Fruit fly (Drosophila melanogaster) whole organism, prepupa: ENCODE measurements around the gene ZnT86D.

Source experiments
- Blimp-1 ChIP-seq: fragments of 200-800 bp; sonication (Bioruptor generic); optimal IDR thresholded peaks from 3 replicates; lab custom pipeline; 2017; ENCODE audit warnings: missing biosample characterization, missing genetic modification characterization, mild to moderate bottlenecking, moderate library complexity, missing genetic modification reagents
- CG11294 ChIP-seq: fragments of 200-800 bp; sonication (Bioruptor generic); IDR thresholded peaks from 2 replicates; pipeline ENCODE4 v1.3.6; 2022; ENCODE audit warnings: missing biosample characterization, missing genetic modification characterization
- CG11902 ChIP-seq: fragments of 200-800 bp; sonication (Bioruptor generic); optimal IDR thresholded peaks from 3 replicates; lab custom pipeline; 2016; ENCODE audit warnings: missing biosample characterization, missing genetic modification characterization
- CG1621 ChIP-seq: fragments of 200-800 bp; sonication (Bioruptor generic); optimal IDR thresholded peaks from 3 replicates; lab custom pipeline; 2018; ENCODE audit warnings: missing biosample characterization, mild to moderate bottlenecking, missing genetic modification characterization
- CG31627 ChIP-seq: fragments of 200-800 bp; sonication (Bioruptor generic); optimal IDR thresholded peaks from 3 replicates; lab custom pipeline; 2016; ENCODE audit warnings: missing biosample characterization, missing genetic modification characterization
- CG32006 ChIP-seq: fragments of 200-800 bp; sonication (Bioruptor generic); optimal IDR thresholded peaks from 3 replicates; lab custom pipeline; 2017; ENCODE audit warnings: missing biosample characterization, mild to moderate bottlenecking, missing genetic modification characterization
- CG34406 ChIP-seq: fragments of 200-800 bp; sonication (Bioruptor generic); optimal IDR thresholded peaks from 3 replicates; lab custom pipeline; 2016; ENCODE audit warnings: missing biosample characterization, missing genetic modification characterization
- CG3919 ChIP-seq: fragments of 200-800 bp; sonication (Bioruptor generic); optimal IDR thresholded peaks from 3 replicates; lab custom pipeline; 2016; ENCODE audit warnings: missing biosample characterization, missing genetic modification characterization
- CG4318 ChIP-seq: fragments of 200-800 bp; sonication (Bioruptor generic); optimal IDR thresholded peaks from 3 replicates; lab custom pipeline; 2017; ENCODE audit warnings: missing biosample characterization, mild to moderate bottlenecking, missing genetic modification characterization
- CG6163 ChIP-seq: fragments of 200-800 bp; sonication (Bioruptor generic); IDR thresholded peaks from 3 replicates; pipeline ENCODE4 v1.3.6; 2022; ENCODE audit warnings: missing biosample characterization, missing genetic modification characterization
- CG6276 ChIP-seq: fragments of 200-800 bp; sonication (Bioruptor generic); optimal IDR thresholded peaks from 2 replicates; lab custom pipeline; 2017; ENCODE audit warnings: missing biosample characterization, mild to moderate bottlenecking, missing genetic modification characterization
- CG6792 ChIP-seq: fragments of 200-800 bp; sonication (Bioruptor generic); optimal IDR thresholded peaks from 3 replicates; lab custom pipeline; 2016; ENCODE audit warnings: missing biosample characterization, missing genetic modification characterization
- CG6854 ChIP-seq: fragments of 200-800 bp; sonication (Bioruptor generic); optimal IDR thresholded peaks from 2 replicates; lab custom pipeline; 2017; ENCODE audit warnings: missing biosample characterization, mild to moderate bottlenecking, missing genetic modification characterization
- CG8119 ChIP-seq: fragments of 200-800 bp; sonication (Bioruptor generic); IDR thresholded peaks from 3 replicates; pipeline ENCODE4 v1.3.6; 2022; ENCODE audit warnings: missing biosample characterization, missing genetic modification characterization
- CG8319 ChIP-seq: fragments of 200-800 bp; sonication (Bioruptor generic); optimal IDR thresholded peaks from 3 replicates; lab custom pipeline; 2016; ENCODE audit warnings: missing biosample characterization, missing genetic modification characterization
- CG9139 ChIP-seq: fragments of 200-800 bp; sonication (Bioruptor generic); optimal IDR thresholded peaks from 3 replicates; lab custom pipeline; 2017; ENCODE audit warnings: missing biosample characterization, mild to moderate bottlenecking, missing genetic modification characterization
- Gug ChIP-seq: fragments of 200-800 bp; sonication (Bioruptor generic); IDR thresholded peaks from 2 replicates; pipeline ENCODE4 v1.3.6; 2022; ENCODE audit warnings: missing biosample characterization, missing genetic modification characterization
- Lpt ChIP-seq: fragments of 200-800 bp; sonication (Bioruptor generic); optimal IDR thresholded peaks from 3 replicates; lab custom pipeline; 2016; ENCODE audit warnings: missing biosample characterization, missing genetic modification characterization
- Met ChIP-seq: fragments of 200-800 bp; sonication (Bioruptor generic); optimal IDR thresholded peaks from 3 replicates; lab custom pipeline; 2016; ENCODE audit warnings: missing biosample characterization, missing genetic modification characterization
- OdsH ChIP-seq: fragments of 200-800 bp; sonication (Bioruptor generic); optimal IDR thresholded peaks from 3 replicates; lab custom pipeline; 2016; ENCODE audit warnings: missing biosample characterization, missing genetic modification characterization
- achi ChIP-seq: fragments of 200-800 bp; sonication (Bioruptor generic); optimal IDR thresholded peaks from 3 replicates; lab custom pipeline; 2016; ENCODE audit warnings: missing biosample characterization, missing genetic modification characterization
- acj6 ChIP-seq: fragments of 200-800 bp; sonication (Bioruptor generic); optimal IDR thresholded peaks from 3 replicates; lab custom pipeline; 2016; ENCODE audit warnings: missing biosample characterization, missing genetic modification characterization
- cyc ChIP-seq: fragments of 200-800 bp; sonication (Bioruptor generic); optimal IDR thresholded peaks from 3 replicates; lab custom pipeline; 2016; ENCODE audit warnings: missing biosample characterization, missing genetic modification characterization
- dsx ChIP-seq: fragments of 200-800 bp; optimal IDR thresholded peaks from 3 replicates; lab custom pipeline; 2019; ENCODE audit warnings: missing biosample characterization, mild to moderate bottlenecking, missing genetic modification characterization, moderate library complexity; ENCODE audit not compliant: poor library complexity, severe bottlenecking
- fd59A ChIP-seq: fragments of 200-800 bp; sonication (Bioruptor generic); optimal IDR thresholded peaks from 2 replicates; lab custom pipeline; 2017; ENCODE audit warnings: missing biosample characterization, mild to moderate bottlenecking, missing genetic modification characterization, missing genetic modification reagents
- fd85E ChIP-seq: fragments of 200-800 bp; sonication (Bioruptor generic); optimal IDR thresholded peaks from 3 replicates; lab custom pipeline; 2016; ENCODE audit warnings: missing biosample characterization, missing genetic modification characterization
- lz ChIP-seq: fragments of 200-800 bp; sonication (Bioruptor generic); optimal IDR thresholded peaks from 3 replicates; lab custom pipeline; 2016; ENCODE audit warnings: missing biosample characterization, missing genetic modification characterization
- net ChIP-seq: fragments of 200-800 bp; sonication (Bioruptor generic); optimal IDR thresholded peaks from 3 replicates; lab custom pipeline; 2016; ENCODE audit warnings: missing biosample characterization, missing genetic modification characterization
- salr ChIP-seq, 2 experiments: fragments of 200-800 bp; sonication (Bioruptor generic); optimal IDR thresholded peaks; 3 replicates each; lab custom pipeline; 2016 to 2018; ENCODE audit warnings: missing biosample characterization in 2 of 2, missing genetic modification characterization in 2 of 2, mild to moderate bottlenecking in 1 of 2
- spab ChIP-seq: fragments of 200-800 bp; sonication (Bioruptor generic); optimal IDR thresholded peaks from 2 replicates; lab custom pipeline; 2017; ENCODE audit warnings: missing biosample characterization, mild to moderate bottlenecking, missing genetic modification characterization, missing genetic modification reagents
- svp ChIP-seq: fragments of 200-800 bp; sonication (Bioruptor generic); peaks from one replicate; lab custom pipeline; 2016; ENCODE audit warnings: missing biosample characterization, missing genetic modification characterization
- vri ChIP-seq: fragments of 200-800 bp; sonication (Bioruptor generic); optimal IDR thresholded peaks from 3 replicates; lab custom pipeline; 2016; ENCODE audit warnings: missing biosample characterization, mild to moderate bottlenecking, missing genetic modification characterization

ZnT86D gene

DNA sequence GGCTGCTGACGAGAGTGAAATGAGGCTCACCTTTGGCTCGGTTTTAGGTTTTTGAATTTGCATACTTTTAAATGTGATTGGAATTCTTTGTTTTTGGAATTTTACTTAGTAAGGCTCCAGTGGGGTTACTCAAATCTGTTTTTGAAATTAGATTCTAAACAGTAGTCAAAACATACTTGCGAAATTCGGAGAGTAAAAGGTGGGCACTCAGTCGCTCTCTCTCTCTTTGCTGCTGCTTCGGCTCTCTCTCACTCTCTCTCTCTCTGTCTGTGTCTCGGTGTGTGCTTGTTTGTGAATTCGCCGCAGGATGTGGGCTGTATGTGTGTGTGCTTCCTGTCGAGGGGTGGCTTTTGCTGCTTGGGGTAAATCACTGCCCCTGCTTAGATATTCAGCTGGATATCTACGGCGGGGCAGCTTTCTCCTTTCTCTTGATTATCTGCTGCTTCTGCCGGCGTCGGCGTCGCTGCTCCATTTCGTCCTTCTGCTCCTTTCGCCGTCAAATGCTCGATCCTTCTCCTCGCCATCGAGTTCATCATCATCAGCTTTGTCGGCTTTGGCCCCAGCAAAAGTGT is 40.1 kb upstream of the ZnT86D start:
- no peak for TF ChIP-seq Gug (GFP tag; lab: Robert Waterston, UW)
- no peak for TF ChIP-seq Lpt (GFP tag; lab: Kevin White, UChicago)
- TF ChIP-seq CG8119: no peak
- TF ChIP-seq CG8319 (GFP tag; lab: Kevin White, UChicago): no peak
- TF ChIP-seq Met: no peak
- TF ChIP-seq fd85E (GFP tag; lab: Kevin White, UChicago): no peak
- no peak for TF ChIP-seq dsx (GFP tag; lab: Kevin White, UChicago)
- TF ChIP-seq CG32006 (GFP tag; lab: Kevin White, UChicago): no peak
- TF ChIP-seq CG6163 (GFP tag; lab: Robert Waterston, UW): no peak
- no peak for TF ChIP-seq acj6 (GFP tag; lab: Kevin White, UChicago)
- no peak for TF ChIP-seq CG11294 (GFP tag; lab: Robert Waterston, UW)
- TF ChIP-seq CG6276 (GFP tag; lab: Kevin White, UChicago): no peak
- TF ChIP-seq achi (GFP tag; lab: Kevin White, UChicago): no peak
- TF ChIP-seq CG6792 (GFP tag; lab: Kevin White, UChicago): no peak
- no peak for TF ChIP-seq CG4318
- TF ChIP-seq CG9139 (GFP tag; lab: Kevin White, UChicago): no peak
- TF ChIP-seq salr (GFP tag; optimal IDR thresholded peaks at IDR 0.05; lab: Kevin White, UChicago): no peak
- TF ChIP-seq CG1621 (tag; lab: Kevin White, UChicago): no peak

DNA sequence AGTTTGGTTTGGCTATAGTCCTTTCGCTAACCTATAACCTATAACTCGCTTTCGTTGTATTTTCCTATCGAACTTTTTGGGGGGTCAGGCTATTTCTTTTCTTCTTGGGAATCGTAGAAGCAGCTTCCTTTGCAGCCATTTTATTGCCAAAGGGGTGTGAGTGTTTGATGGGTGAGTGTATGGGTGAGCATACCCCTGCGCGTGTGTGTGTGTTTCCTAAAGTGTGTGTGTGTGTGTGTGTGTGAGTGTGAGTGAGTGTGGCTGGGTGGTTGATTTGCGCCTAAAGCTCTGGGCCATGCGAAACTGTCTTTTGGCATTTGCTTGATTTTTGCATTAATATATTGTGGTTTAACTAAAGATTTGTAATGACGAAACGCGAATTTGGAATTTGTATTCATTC is 39.4 kb upstream of the ZnT86D start:
- no peak for TF ChIP-seq CG6854 (GFP tag; lab: Kevin White, UChicago)
- no peak for TF ChIP-seq CG11902 (GFP tag; lab: Kevin White, UChicago)
- no peak for TF ChIP-seq CG6792 (GFP tag; lab: Kevin White, UChicago)
- no peak for TF ChIP-seq achi (GFP tag; lab: Kevin White, UChicago)
- TF ChIP-seq CG31627 (GFP tag; lab: Kevin White, UChicago): no peak
- no peak for TF ChIP-seq OdsH
- no peak for TF ChIP-seq Blimp-1 (GFP tag; lab: Kevin White, UChicago)
- TF ChIP-seq Met: no peak
- no peak for TF ChIP-seq CG4318

DNA sequence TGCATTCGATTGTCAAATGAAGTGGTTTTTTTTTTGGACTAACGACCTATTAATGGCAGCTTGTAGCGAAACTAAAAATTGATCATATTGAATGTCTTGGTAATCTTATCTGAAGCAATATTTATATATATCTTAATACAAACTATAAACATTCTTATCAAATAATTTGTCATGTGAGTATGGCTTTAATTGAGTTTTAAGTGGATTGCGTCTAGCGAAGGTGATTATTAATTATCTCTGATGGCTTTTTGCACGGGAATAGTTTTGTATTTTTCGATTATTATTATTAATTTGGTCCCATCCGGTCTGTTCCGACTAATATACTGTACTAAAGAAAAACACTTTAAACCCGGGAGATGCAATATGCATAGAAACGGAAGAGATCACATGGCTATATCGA is 32.5 kb upstream of the ZnT86D start:
- TF ChIP-seq vri (GFP tag; lab: Kevin White, UChicago): no peak
- no peak for TF ChIP-seq CG34406 (GFP tag; lab: Kevin White, UChicago)
- TF ChIP-seq OdsH: no peak
- TF ChIP-seq svp (GFP tag; lab: Kevin White, UChicago): no peak
- no peak for TF ChIP-seq lz (GFP tag; lab: Kevin White, UChicago)
- no peak for TF ChIP-seq spab (GFP tag; lab: Kevin White, UChicago)
- TF ChIP-seq Blimp-1 (GFP tag; lab: Kevin White, UChicago): no peak
- TF ChIP-seq CG1621 (tag; lab: Kevin White, UChicago): no peak
- no peak for TF ChIP-seq CG3919 (GFP tag; lab: Kevin White, UChicago)
- TF ChIP-seq net (GFP tag; lab: Kevin White, UChicago): no peak
- TF ChIP-seq fd59A: no peak

DNA sequence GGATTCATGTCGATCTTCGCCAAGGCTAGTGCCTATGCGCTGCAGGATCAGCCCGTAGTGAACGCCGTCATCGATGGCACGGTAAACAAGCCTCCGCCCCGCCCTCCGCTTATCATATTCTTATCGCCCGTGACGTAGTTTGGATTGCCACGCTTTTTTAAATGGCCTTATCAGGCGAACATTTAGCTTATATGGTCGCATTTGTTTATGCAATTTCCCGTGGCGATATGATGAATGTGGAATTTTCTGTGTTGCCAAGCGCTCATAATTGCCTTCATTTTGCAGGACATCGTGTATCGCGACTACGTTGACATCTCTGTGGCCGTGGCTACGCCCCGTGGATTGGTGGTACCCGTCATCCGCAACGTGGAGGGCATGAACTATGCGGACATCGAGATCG is 31.5 kb upstream of the ZnT86D start:
- TF ChIP-seq svp (GFP tag; lab: Kevin White, UChicago) (peak; percentile 77), vri (GFP tag; lab: Kevin White, UChicago) (peak; percentile 77), CG1621 (tag; lab: Kevin White, UChicago) (no peak), cyc (GFP tag; lab: Kevin White, UChicago) (no peak)
- TF ChIP-seq, all 60 proteins: peak for 2
